Fruit fly (Drosophila melanogaster): ENCODE measurements around the gene CG12746.

CG12746 gene

dm6 chr3R:5587863-5588519 is 23.3 kb downstream of the CG12746 start, which contains the start of gene CG2926 (continued):
- TF ChIP-seq CG4617 (GFP tag; optimal IDR thresholded peaks at IDR 0.05; ENCODE audit: borderline replicate concordance) (peak; percentile 79), grau (tag; optimal IDR thresholded peaks at IDR 0.05) (no peak), CG11504 (tag; optimal IDR thresholded peaks at IDR 0.05) (no peak), Ets97D (GFP tag; optimal IDR thresholded peaks at IDR 0.05) (peak; percentile 55), H2.0 (GFP tag; IDR thresholded peaks at IDR 0.05) (no peak), Blimp-1 (GFP tag; optimal IDR thresholded peaks at IDR 0.05) (no peak), Sox100B (GFP tag; optimal IDR thresholded peaks at IDR 0.05) (no peak), CG10366 (GFP tag; IDR thresholded peaks at IDR 0.05) (no peak), bowl (GFP tag; IDR thresholded peaks at IDR 0.05) (no peak), HmgZ (tag; optimal IDR thresholded peaks at IDR 0.05) (peak; percentile 68), Meics (GFP tag; optimal IDR thresholded peaks at IDR 0.05) (no peak), cad (GFP tag; optimal IDR thresholded peaks at IDR 0.05) (no peak), dimm (GFP tag; IDR thresholded peaks at IDR 0.05) (no peak), nerfin-2 (GFP tag; IDR thresholded peaks at IDR 0.05; ENCODE audit: partially characterized antibody) (peak; percentile 59), CG7786 (GFP tag; optimal IDR thresholded peaks at IDR 0.05) (peak; percentile 39), Xbp1 (GFP tag; optimal IDR thresholded peaks at IDR 0.05) (no peak), CG11398 (GFP tag; optimal IDR thresholded peaks at IDR 0.05) (no peak), NFAT (GFP tag; IDR thresholded peaks at IDR 0.05) (peak; percentile 56), CG17568 (GFP tag; optimal IDR thresholded peaks at IDR 0.05) (no peak), Tbp (GFP tag; optimal IDR thresholded peaks at IDR 0.05) (no peak), Antp (GFP tag; optimal IDR thresholded peaks at IDR 0.05) (peak; percentile 16), CG18262 (tag; optimal IDR thresholded peaks at IDR 0.05) (no peak), CG6175 (GFP tag; IDR thresholded peaks at IDR 0.05) (no peak), CG7372 (GFP tag; IDR thresholded peaks at IDR 0.05) (peak; percentile 25; the same call in 1 of the 2 replicates), NK7.1 (GFP tag; optimal IDR thresholded peaks at IDR 0.05) (no peak), Elba2 (GFP tag; optimal IDR thresholded peaks at IDR 0.05) (peak; percentile 93), nom (GFP tag; optimal IDR thresholded peaks at IDR 0.05) (no peak), Chrac-16 (GFP tag; optimal IDR thresholded peaks at IDR 0.05) (no peak), Dad (GFP tag; optimal IDR thresholded peaks at IDR 0.05) (no peak), crc (GFP tag; optimal IDR thresholded peaks at IDR 0.05) (no peak), chif (GFP tag; optimal IDR thresholded peaks at IDR 0.05) (peak in 1 of 2 experiments; percentile 51), Hsf (GFP tag; optimal IDR thresholded peaks at IDR 0.05) (peak; percentile 47), p53 (GFP tag; optimal IDR thresholded peaks at IDR 0.05) (no peak), tx (GFP tag; optimal IDR thresholded peaks at IDR 0.05) (peak; percentile 13), CG18619 (GFP tag; optimal IDR thresholded peaks at IDR 0.05) (no peak), CG12155 (GFP tag; optimal IDR thresholded peaks at IDR 0.05) (peak; percentile 66), trem (tag; optimal IDR thresholded peaks at IDR 0.05) (peak; percentile 26), vnd (GFP tag; IDR thresholded peaks at IDR 0.05; ENCODE audit: partially characterized antibody) (peak; percentile 81), lilli (GFP tag; optimal IDR thresholded peaks at IDR 0.05) (peak; percentile 69), CG7963 (GFP tag; IDR thresholded peaks at IDR 0.05; ENCODE audit: partially characterized antibody) (peak; percentile 88), Hr78 (GFP tag; optimal IDR thresholded peaks at IDR 0.05) (no peak), gce (GFP tag; IDR thresholded peaks at IDR 0.05) (no peak), ash1 (GFP tag; optimal IDR thresholded peaks at IDR 0.05) (no peak), slou (GFP tag; optimal IDR thresholded peaks at IDR 0.05) (peak; percentile 16), CG4820 (GFP tag; optimal IDR thresholded peaks at IDR 0.05) (no peak), Jarid2 (GFP tag; optimal IDR thresholded peaks at IDR 0.05) (no peak), zfh1 (GFP tag; IDR thresholded peaks at IDR 0.05) (no peak), dati (GFP tag; IDR thresholded peaks at IDR 0.05) (no peak), shn (GFP tag; optimal IDR thresholded peaks at IDR 0.05) (peak; percentile 58), ken (GFP tag; IDR thresholded peaks at IDR 0.05) (no peak), BtbVII (GFP tag; optimal IDR thresholded peaks at IDR 0.05) (no peak)

Measured in whole organism, embryonic.